Fruit fly (Drosophila melanogaster) whole organism, embryonic: ENCODE measurements around the gene Gycalpha99B.

ENCODE experiments used
- Adf1 ChIP-seq: fragments of 200-800 bp; sonication (Bioruptor generic); IDR thresholded peaks from 2 replicates; pipeline ENCODE4 v1.3.6; 2022; ENCODE audit warnings: missing biosample characterization, missing genetic modification characterization
- B-H1 ChIP-seq: fragments of 200-800 bp; sonication (Bioruptor generic); IDR thresholded peaks from 3 replicates; pipeline ENCODE4 v1.3.6; 2022; ENCODE audit warnings: missing biosample characterization, missing genetic modification characterization
- CG12104 ChIP-seq: fragments of 200-800 bp; sonication (Bioruptor generic); optimal IDR thresholded peaks from 3 replicates; lab custom pipeline; 2016; ENCODE audit warnings: missing biosample characterization, missing genetic modification characterization
- CG12219 ChIP-seq: fragments of 200-800 bp; sonication (Bioruptor generic); optimal IDR thresholded peaks from 3 replicates; lab custom pipeline; 2018; ENCODE audit warnings: missing biosample characterization, mild to moderate bottlenecking, missing genetic modification characterization
- CG13894 ChIP-seq: fragments of 200-800 bp; sonication (Bioruptor generic); optimal IDR thresholded peaks from 3 replicates; lab custom pipeline; 2018; ENCODE audit warnings: missing biosample characterization, mild to moderate bottlenecking, missing genetic modification characterization, moderate library complexity
- CG15479 ChIP-seq: fragments of 200-800 bp; sonication (Bioruptor generic); optimal IDR thresholded peaks from 3 replicates; lab custom pipeline; 2019; ENCODE audit warnings: missing biosample characterization, mild to moderate bottlenecking, missing genetic modification characterization, moderate library complexity
- CG1647 ChIP-seq: fragments of 200-800 bp; sonication (Bioruptor generic); optimal IDR thresholded peaks from 3 replicates; lab custom pipeline; 2016; ENCODE audit warnings: missing biosample characterization, missing genetic modification characterization
- CG16813 ChIP-seq: fragments of 200-800 bp; sonication (Bioruptor generic); IDR thresholded peaks from 3 replicates; pipeline ENCODE4 v1.3.6; 2022; ENCODE audit warnings: missing biosample characterization, missing genetic modification characterization; ENCODE audit not compliant: partially characterized antibody
- CG18764 ChIP-seq: fragments of 200-800 bp; sonication (Bioruptor generic); optimal IDR thresholded peaks from 3 replicates; lab custom pipeline; 2016; ENCODE audit warnings: missing biosample characterization, missing genetic modification characterization
- CG2678 ChIP-seq: fragments of 200-800 bp; sonication (Bioruptor generic); optimal IDR thresholded peaks from 3 replicates; lab custom pipeline; 2019; ENCODE audit warnings: missing biosample characterization, mild to moderate bottlenecking, missing genetic modification characterization, moderate library complexity
- CG2875 ChIP-seq: fragments of 200-800 bp; sonication (Bioruptor generic); optimal IDR thresholded peaks from 2 replicates; lab custom pipeline; 2017; ENCODE audit warnings: missing biosample characterization, mild to moderate bottlenecking, missing genetic modification characterization, missing genetic modification reagents
- CG30403 ChIP-seq: fragments of 200-800 bp; sonication (Bioruptor generic); optimal IDR thresholded peaks from 3 replicates; lab custom pipeline; 2016; ENCODE audit warnings: missing biosample characterization, missing genetic modification characterization
- CG34224 ChIP-seq: fragments of 200-800 bp; sonication (Bioruptor generic); IDR thresholded peaks from 3 replicates; pipeline ENCODE4 v1.3.6; 2022; ENCODE audit warnings: missing biosample characterization, missing genetic modification characterization; ENCODE audit not compliant: partially characterized antibody
- CG4360 ChIP-seq: fragments of 200-800 bp; sonication (Bioruptor generic); IDR thresholded peaks from 2 replicates; pipeline ENCODE4 v1.3.6; 2022; ENCODE audit warnings: missing biosample characterization, missing genetic modification characterization
- CG4854 ChIP-seq: fragments of 200-800 bp; sonication (Bioruptor generic); optimal IDR thresholded peaks from 2 replicates; lab custom pipeline; 2016; ENCODE audit warnings: missing biosample characterization, missing genetic modification characterization, inconsistent platforms
- CG7928 ChIP-seq: fragments of 200-800 bp; sonication (Bioruptor generic); optimal IDR thresholded peaks from 2 replicates; lab custom pipeline; 2017; ENCODE audit warnings: missing biosample characterization, mild to moderate bottlenecking, missing genetic modification characterization
- CG8359 ChIP-seq: fragments of 200-800 bp; sonication (Bioruptor generic); optimal IDR thresholded peaks from 2 replicates; lab custom pipeline; 2017; ENCODE audit warnings: missing biosample characterization, mild to moderate bottlenecking, missing genetic modification characterization, borderline replicate concordance
- CTCF ChIP-seq: fragments of 200-800 bp; sonication (Bioruptor generic); optimal IDR thresholded peaks from 2 replicates; lab custom pipeline; 2017; ENCODE audit warnings: missing biosample characterization, mild to moderate bottlenecking, missing genetic modification characterization, moderate library complexity
- D ChIP-seq, 2 experiments: fragments of 200-800 bp in 1 of 2; fragments of >200 bp in 1 of 2; sonication (Bioruptor generic) in 1 of 2; optimal IDR thresholded peaks; 2 replicates in 1 of 2; 3 replicates in 1 of 2; lab custom pipeline; 2017; ENCODE audit warnings: mild to moderate bottlenecking in 1 of 2, missing biosample characterization in 1 of 2, missing genetic modification characterization in 1 of 2, missing genetic modification reagents in 1 of 2
- Deaf1 ChIP-seq: fragments of 200-800 bp; optimal IDR thresholded peaks from 3 replicates; lab custom pipeline; 2019; ENCODE audit warnings: missing biosample characterization, mild to moderate bottlenecking, missing genetic modification characterization, moderate library complexity
- Dip3 ChIP-seq: fragments of 200-800 bp; sonication (Bioruptor generic); optimal IDR thresholded peaks from 3 replicates; lab custom pipeline; 2016; ENCODE audit warnings: missing biosample characterization, missing genetic modification characterization
- Dll ChIP-seq: fragments of 200-800 bp; sonication (Bioruptor generic); IDR thresholded peaks from 4 replicates; pipeline ENCODE4 v1.3.6; 2022; ENCODE audit warnings: missing biosample characterization, missing genetic modification characterization; ENCODE audit not compliant: partially characterized antibody
- Elba2 ChIP-seq: fragments of 200-800 bp; sonication (Bioruptor generic); optimal IDR thresholded peaks from 3 replicates; lab custom pipeline; 2016; ENCODE audit warnings: missing biosample characterization, missing genetic modification characterization
- Jarid2 ChIP-seq: fragments of 200-800 bp; sonication (Bioruptor generic); optimal IDR thresholded peaks from 3 replicates; lab custom pipeline; 2017; ENCODE audit warnings: mild to moderate bottlenecking, missing biosample characterization, missing genetic modification reagents, missing genetic modification characterization
- Lim3 ChIP-seq: fragments of 200-800 bp; sonication (Bioruptor generic); IDR thresholded peaks from 2 replicates; pipeline ENCODE4 v1.3.6; 2022; ENCODE audit warnings: missing biosample characterization, missing genetic modification characterization
- Meics ChIP-seq: fragments of 200-800 bp; sonication (Bioruptor generic); optimal IDR thresholded peaks from 2 replicates; lab custom pipeline; 2017; ENCODE audit warnings: missing biosample characterization, mild to moderate bottlenecking, missing genetic modification characterization
- Nf-YA ChIP-seq: fragments of 200-800 bp; sonication (Bioruptor generic); IDR thresholded peaks from 2 replicates; pipeline ENCODE4 v1.3.6; 2022; ENCODE audit warnings: missing biosample characterization, missing genetic modification characterization
- Nf-YB ChIP-seq: fragments of 200-800 bp; sonication (Bioruptor generic); optimal IDR thresholded peaks from 3 replicates; lab custom pipeline; 2019; ENCODE audit warnings: missing biosample characterization, mild to moderate bottlenecking, missing genetic modification characterization, moderate library complexity
- Nf-YC ChIP-seq: fragments of 200-800 bp; optimal IDR thresholded peaks from 3 replicates; lab custom pipeline; 2019; ENCODE audit warnings: missing biosample characterization, mild to moderate bottlenecking, missing genetic modification characterization, moderate library complexity
- NfI ChIP-seq: fragments of 200-800 bp; sonication (Bioruptor generic); optimal IDR thresholded peaks from 3 replicates; lab custom pipeline; 2018; ENCODE audit warnings: missing biosample characterization, mild to moderate bottlenecking, missing genetic modification characterization, moderate library complexity
- Optix ChIP-seq: fragments of 200-800 bp; sonication (Bioruptor generic); IDR thresholded peaks from 3 replicates; pipeline ENCODE4 v1.3.6; 2022; ENCODE audit warnings: missing biosample characterization, missing genetic modification characterization
- Rx ChIP-seq: fragments of 200-800 bp; sonication (Bioruptor generic); IDR thresholded peaks from 2 replicates; pipeline ENCODE4 v1.3.6; 2022; ENCODE audit warnings: missing biosample characterization, missing genetic modification characterization
- Trl ChIP-seq, 3 experiments: fragments of >200 bp in 2 of 3; fragments of 200-800 bp in 1 of 3; sonication (Bioruptor generic) in 1 of 3; optimal IDR thresholded peaks; 2 replicates in 1 of 3; 3 replicates in 2 of 3; lab custom pipeline; 2016 to 2017; ENCODE audit warnings: missing biosample characterization in 1 of 3, missing genetic modification characterization in 1 of 3
- Usf ChIP-seq: fragments of 200-800 bp; sonication (Bioruptor generic); optimal IDR thresholded peaks from 2 replicates; lab custom pipeline; 2017; ENCODE audit warnings: missing genotype, missing biosample characterization, missing genetic modification characterization
- ab ChIP-seq: fragments of 200-800 bp; sonication (Bioruptor generic); optimal IDR thresholded peaks from 2 replicates; lab custom pipeline; 2016; ENCODE audit warnings: missing biosample characterization, missing genetic modification characterization
- ac ChIP-seq: fragments of 200-800 bp; sonication (Bioruptor generic); optimal IDR thresholded peaks from 3 replicates; lab custom pipeline; 2017; ENCODE audit warnings: missing biosample characterization, mild to moderate bottlenecking, missing genetic modification characterization
- cg ChIP-seq: fragments of 200-800 bp; sonication (Bioruptor generic); optimal IDR thresholded peaks from 3 replicates; lab custom pipeline; 2019; ENCODE audit warnings: missing biosample characterization, mild to moderate bottlenecking, missing genetic modification characterization, moderate library complexity
- chinmo ChIP-seq: fragments of 200-800 bp; sonication (Bioruptor generic); IDR thresholded peaks from 4 replicates; pipeline ENCODE4 v1.3.6; 2022; ENCODE audit warnings: missing biosample characterization, missing genetic modification characterization; ENCODE audit not compliant: partially characterized antibody
- dmrt11E ChIP-seq: fragments of 200-800 bp; sonication (Bioruptor generic); optimal IDR thresholded peaks from 3 replicates; lab custom pipeline; 2018; ENCODE audit warnings: missing biosample characterization, mild to moderate bottlenecking, missing genetic modification characterization, moderate library complexity
- ewg ChIP-seq: fragments of 200-800 bp; sonication (Bioruptor generic); optimal IDR thresholded peaks from 3 replicates; lab custom pipeline; 2017; ENCODE audit warnings: mild to moderate bottlenecking, missing biosample characterization, missing genetic modification reagents, missing genetic modification characterization
- fd3F ChIP-seq: fragments of 200-800 bp; sonication (Bioruptor generic); optimal IDR thresholded peaks from 2 replicates; lab custom pipeline; 2018; ENCODE audit warnings: missing biosample characterization, mild to moderate bottlenecking, missing genetic modification characterization, moderate library complexity
- fd64A ChIP-seq: fragments of 200-800 bp; sonication (Bioruptor generic); optimal IDR thresholded peaks from 3 replicates; lab custom pipeline; 2018; ENCODE audit warnings: missing biosample characterization, mild to moderate bottlenecking, missing genetic modification characterization
- gro ChIP-seq: fragments of 200-800 bp; sonication (Bioruptor generic); optimal IDR thresholded peaks from 2 replicates; lab custom pipeline; 2016; ENCODE audit warnings: missing biosample characterization, missing genetic modification characterization
- gsb ChIP-seq: fragments of 200-800 bp; sonication (Bioruptor generic); IDR thresholded peaks from 2 replicates; pipeline ENCODE4 v1.3.6; 2022; ENCODE audit warnings: missing biosample characterization, missing genetic modification characterization
- jing ChIP-seq: fragments of 200-800 bp; sonication (Bioruptor generic); optimal IDR thresholded peaks from 2 replicates; lab custom pipeline; 2018; ENCODE audit warnings: missing biosample characterization, mild to moderate bottlenecking, missing genetic modification characterization
- odd ChIP-seq: fragments of 200-800 bp; sonication (Bioruptor generic); optimal IDR thresholded peaks from 2 replicates; lab custom pipeline; 2017; ENCODE audit warnings: missing biosample characterization, mild to moderate bottlenecking, missing genetic modification characterization
- slp2 ChIP-seq: fragments of 200-800 bp; sonication (Bioruptor generic); optimal IDR thresholded peaks from 2 replicates; lab custom pipeline; 2016; ENCODE audit warnings: missing biosample characterization, missing genetic modification characterization
- yki ChIP-seq: fragments of >200 bp; optimal IDR thresholded peaks from 3 replicates; lab custom pipeline; 2018

Gene Gycalpha99B

dm6 chr3R:29690960-29691527, 8.7 kb downstream of the Gycalpha99B start (continued):
- TF ChIP-seq Dip3 = no peak
- TF ChIP-seq Nf-YA (GFP tag; lab: Robert Waterston, UW) = 0 out of 2 replicates have a peak, but pooled peaks have one; percentile 37
- no peak for TF ChIP-seq gro (GFP tag; lab: Kevin White, UChicago)
- peak; percentile 42 for TF ChIP-seq Jarid2
- no peak for TF ChIP-seq ab
- TF ChIP-seq CG13894 (tag; lab: Kevin White, UChicago) = no peak
- no peak for TF ChIP-seq dmrt11E (tag; lab: Kevin White, UChicago)
- no peak for TF ChIP-seq Optix
- peak; percentile 67 to 87 for TF ChIP-seq Trl (optimal IDR thresholded peaks at IDR 0.05; lab: Kevin White, UChicago)
- TF ChIP-seq Trl (GFP tag; optimal IDR thresholded peaks at IDR 0.05; lab: Kevin White, UChicago) = no peak
- TF ChIP-seq CG4360 = no peak
- no peak for TF ChIP-seq CG2875 (GFP tag; lab: Kevin White, UChicago)
- peak; percentile 20; the same call in 1 of the 2 replicates for TF ChIP-seq Adf1 (GFP tag; lab: Robert Waterston, UW)
- peak; percentile 79 for TF ChIP-seq Elba2 (GFP tag; lab: Kevin White, UChicago)
- TF ChIP-seq Deaf1 (tag; lab: Kevin White, UChicago) = peak; percentile 53
- TF ChIP-seq D (optimal IDR thresholded peaks at IDR 0.05; lab: Kevin White, UChicago) = peak; percentile 89
- TF ChIP-seq D (GFP tag; optimal IDR thresholded peaks at IDR 0.05; lab: Kevin White, UChicago) = no peak
- TF ChIP-seq Usf (GFP tag; lab: Kevin White, UChicago) = no peak
- TF ChIP-seq Nf-YB = peak; percentile 95
- 0 out of 3 replicates have a peak, but pooled peaks have one; percentile 34 for TF ChIP-seq CG16813 (GFP tag; lab: Robert Waterston, UW)
- peak; percentile 95 for TF ChIP-seq Nf-YC
- TF ChIP-seq chinmo (GFP tag; lab: Robert Waterston, UW) = 0 out of 4 replicates have a peak, but pooled peaks have one; percentile 23
- no peak for TF ChIP-seq B-H1
- peak; percentile 78 for TF ChIP-seq cg (GFP tag; lab: Kevin White, UChicago)
- peak; percentile 39 for TF ChIP-seq CG15479
- TF ChIP-seq CG18764 (GFP tag; lab: Kevin White, UChicago) = no peak
- TF ChIP-seq fd64A (GFP tag; lab: Kevin White, UChicago) = no peak
- TF ChIP-seq fd3F = no peak
- no peak for TF ChIP-seq CG4854 (GFP tag; lab: Kevin White, UChicago)
- TF ChIP-seq CG2678 (tag; lab: Kevin White, UChicago) = no peak
- no peak for TF ChIP-seq ac (GFP tag; lab: Kevin White, UChicago)
- TF ChIP-seq Dll (GFP tag; lab: Robert Waterston, UW) = 0 out of 4 replicates have a peak, but pooled peaks have one; percentile 28
- no peak for TF ChIP-seq Meics (GFP tag; lab: Kevin White, UChicago)
- no peak for TF ChIP-seq Lim3 (GFP tag; lab: Robert Waterston, UW)
- TF ChIP-seq CG30403 = no peak
- TF ChIP-seq ewg (GFP tag; lab: Kevin White, UChicago) = peak; percentile 90
- TF ChIP-seq yki = peak; percentile 69

- no peak for TF ChIP-seq CG12104 (GFP tag; lab: Kevin White, UChicago)
- no peak for TF ChIP-seq gsb (GFP tag; lab: Robert Waterston, UW)
- TF ChIP-seq Optix = no peak
- no peak for TF ChIP-seq CG7928 (GFP tag; lab: Kevin White, UChicago)
- no peak for TF ChIP-seq CG8359 (GFP tag; lab: Kevin White, UChicago)
- no peak for TF ChIP-seq jing (GFP tag; lab: Kevin White, UChicago)
- no peak for TF ChIP-seq Rx
- TF ChIP-seq Trl (optimal IDR thresholded peaks at IDR 0.05; lab: Kevin White, UChicago) = peak in 1 of 2 experiments; percentile 24
- TF ChIP-seq Trl (GFP tag; optimal IDR thresholded peaks at IDR 0.05; lab: Kevin White, UChicago) = no peak
- TF ChIP-seq slp2 = no peak
- no peak for TF ChIP-seq CTCF (GFP tag; lab: Kevin White, UChicago)
- 0 out of 3 replicates have a peak, but pooled peaks have one; percentile 22 for TF ChIP-seq CG34224 (GFP tag; lab: Robert Waterston, UW)
- TF ChIP-seq odd (GFP tag; lab: Kevin White, UChicago) = no peak
- no peak for TF ChIP-seq NfI (GFP tag; lab: Kevin White, UChicago)
- no peak for TF ChIP-seq CG1647 (GFP tag; lab: Kevin White, UChicago)
- TF ChIP-seq CG12219 (GFP tag; lab: Kevin White, UChicago) = no peak
- TF ChIP-seq Dll (GFP tag; lab: Robert Waterston, UW) = peak; percentile 38; the same call in 1 of the 4 replicates
- TF ChIP-seq Nf-YC = peak; percentile 96
These were observed 9.8 kb downstream of the Gycalpha99B start, which contains the start of gene dmrt99B for dm6 chr3R:29692009-29692641. TSS of gene dmrt99B (plus strand) at chr3R:29692591.
